Fruit fly (Drosophila melanogaster) whole organism, prepupa: ENCODE results near the gene CG42299.

Experiments
- Blimp-1 ChIP-seq: fragments of 200-800 bp; sonication (Bioruptor generic); optimal IDR thresholded peaks from 3 replicates; lab custom pipeline; 2017; ENCODE audit warnings: missing biosample characterization, missing genetic modification characterization, mild to moderate bottlenecking, moderate library complexity, missing genetic modification reagents
- CG10631 ChIP-seq: fragments of 200-800 bp; sonication (Bioruptor generic); optimal IDR thresholded peaks from 2 replicates; lab custom pipeline; 2016; ENCODE audit warnings: missing biosample characterization, missing genetic modification characterization
- CG11762 ChIP-seq: fragments of 200-800 bp; sonication (Bioruptor generic); optimal IDR thresholded peaks from 3 replicates; lab custom pipeline; 2016; ENCODE audit warnings: missing biosample characterization, missing genetic modification characterization; ENCODE audit not compliant: insufficient read depth
- CG11902 ChIP-seq: fragments of 200-800 bp; sonication (Bioruptor generic); optimal IDR thresholded peaks from 3 replicates; lab custom pipeline; 2016; ENCODE audit warnings: missing biosample characterization, missing genetic modification characterization
- CG15336 ChIP-seq: fragments of 200-800 bp; sonication (Bioruptor generic); IDR thresholded peaks from 2 replicates; pipeline ENCODE4 v1.3.6; 2022; ENCODE audit warnings: missing biosample characterization, missing genetic modification characterization
- CG1621 ChIP-seq: fragments of 200-800 bp; sonication (Bioruptor generic); optimal IDR thresholded peaks from 3 replicates; lab custom pipeline; 2018; ENCODE audit warnings: missing biosample characterization, mild to moderate bottlenecking, missing genetic modification characterization
- CG16779 ChIP-seq: fragments of 200-800 bp; sonication (Bioruptor generic); optimal IDR thresholded peaks from 3 replicates; lab custom pipeline; 2017; ENCODE audit warnings: missing biosample characterization, mild to moderate bottlenecking, missing genetic modification characterization
- CG3032 ChIP-seq: fragments of 200-800 bp; optimal IDR thresholded peaks from 2 replicates; lab custom pipeline; 2019; ENCODE audit warnings: missing biosample characterization, mild to moderate bottlenecking, missing genetic modification characterization, moderate library complexity
- CG31627 ChIP-seq: fragments of 200-800 bp; sonication (Bioruptor generic); optimal IDR thresholded peaks from 3 replicates; lab custom pipeline; 2016; ENCODE audit warnings: missing biosample characterization, missing genetic modification characterization
- CG34406 ChIP-seq: fragments of 200-800 bp; sonication (Bioruptor generic); optimal IDR thresholded peaks from 3 replicates; lab custom pipeline; 2016; ENCODE audit warnings: missing biosample characterization, missing genetic modification characterization
- CG3919 ChIP-seq: fragments of 200-800 bp; sonication (Bioruptor generic); optimal IDR thresholded peaks from 3 replicates; lab custom pipeline; 2016; ENCODE audit warnings: missing biosample characterization, missing genetic modification characterization
- CG4318 ChIP-seq: fragments of 200-800 bp; sonication (Bioruptor generic); optimal IDR thresholded peaks from 3 replicates; lab custom pipeline; 2017; ENCODE audit warnings: missing biosample characterization, mild to moderate bottlenecking, missing genetic modification characterization
- CG6163 ChIP-seq: fragments of 200-800 bp; sonication (Bioruptor generic); IDR thresholded peaks from 3 replicates; pipeline ENCODE4 v1.3.6; 2022; ENCODE audit warnings: missing biosample characterization, missing genetic modification characterization
- CG6276 ChIP-seq: fragments of 200-800 bp; sonication (Bioruptor generic); optimal IDR thresholded peaks from 2 replicates; lab custom pipeline; 2017; ENCODE audit warnings: missing biosample characterization, mild to moderate bottlenecking, missing genetic modification characterization
- CG6792 ChIP-seq: fragments of 200-800 bp; sonication (Bioruptor generic); optimal IDR thresholded peaks from 3 replicates; lab custom pipeline; 2016; ENCODE audit warnings: missing biosample characterization, missing genetic modification characterization
- CG6808 ChIP-seq: fragments of 200-800 bp; sonication (Bioruptor generic); optimal IDR thresholded peaks from 3 replicates; lab custom pipeline; 2017; ENCODE audit warnings: missing biosample characterization, missing genetic modification characterization, mild to moderate bottlenecking, moderate library complexity, missing genetic modification reagents
- CG6854 ChIP-seq: fragments of 200-800 bp; sonication (Bioruptor generic); optimal IDR thresholded peaks from 2 replicates; lab custom pipeline; 2017; ENCODE audit warnings: missing biosample characterization, mild to moderate bottlenecking, missing genetic modification characterization
- CG7368 ChIP-seq: fragments of 200-800 bp; sonication (Bioruptor generic); optimal IDR thresholded peaks from 3 replicates; lab custom pipeline; 2016; ENCODE audit warnings: missing biosample characterization, missing genetic modification characterization
- CG8632 ChIP-seq: fragments of 200-800 bp; sonication (Bioruptor generic); optimal IDR thresholded peaks from 3 replicates; lab custom pipeline; 2016; ENCODE audit warnings: missing biosample characterization, missing genetic modification characterization
- CG9139 ChIP-seq: fragments of 200-800 bp; sonication (Bioruptor generic); optimal IDR thresholded peaks from 3 replicates; lab custom pipeline; 2017; ENCODE audit warnings: missing biosample characterization, mild to moderate bottlenecking, missing genetic modification characterization
- Eip75B ChIP-seq: fragments of 200-800 bp; sonication (Bioruptor generic); optimal IDR thresholded peaks from 3 replicates; lab custom pipeline; 2016; ENCODE audit warnings: missing biosample characterization, missing genetic modification characterization
- Eip78C ChIP-seq: fragments of 200-800 bp; sonication (Bioruptor generic); peaks from one replicate; lab custom pipeline; 2016; ENCODE audit warnings: missing biosample characterization, missing genetic modification characterization
- Eip93F ChIP-seq: fragments of 200-800 bp; sonication (Bioruptor generic); optimal IDR thresholded peaks from 2 replicates; lab custom pipeline; 2016; ENCODE audit warnings: missing biosample characterization, mild to moderate bottlenecking, missing genetic modification characterization
- Ets96B ChIP-seq: fragments of 200-800 bp; optimal IDR thresholded peaks from 2 replicates; lab custom pipeline; 2019; ENCODE audit warnings: missing biosample characterization, mild to moderate bottlenecking, missing genetic modification characterization, moderate library complexity
- Gug ChIP-seq: fragments of 200-800 bp; sonication (Bioruptor generic); IDR thresholded peaks from 2 replicates; pipeline ENCODE4 v1.3.6; 2022; ENCODE audit warnings: missing biosample characterization, missing genetic modification characterization
- Hr38 ChIP-seq: sonication (Bioruptor generic); optimal IDR thresholded peaks from 2 replicates; lab custom pipeline; 2016; ENCODE audit warnings: missing biosample characterization, missing genetic modification characterization
- Hr39 ChIP-seq: fragments of 200-800 bp; sonication (Bioruptor generic); optimal IDR thresholded peaks from 2 replicates; lab custom pipeline; 2016; ENCODE audit warnings: missing biosample characterization, missing genetic modification characterization
- Hr4 ChIP-seq: fragments of 200-800 bp; sonication (Bioruptor generic); optimal IDR thresholded peaks from 3 replicates; lab custom pipeline; 2016; ENCODE audit warnings: missing biosample characterization, missing genetic modification characterization
- Lpt ChIP-seq: fragments of 200-800 bp; sonication (Bioruptor generic); optimal IDR thresholded peaks from 3 replicates; lab custom pipeline; 2016; ENCODE audit warnings: missing biosample characterization, missing genetic modification characterization
- Met ChIP-seq: fragments of 200-800 bp; sonication (Bioruptor generic); optimal IDR thresholded peaks from 3 replicates; lab custom pipeline; 2016; ENCODE audit warnings: missing biosample characterization, missing genetic modification characterization
- Smox ChIP-seq: fragments of 200-800 bp; sonication (Bioruptor generic); optimal IDR thresholded peaks from 3 replicates; lab custom pipeline; 2016; ENCODE audit warnings: missing biosample characterization, missing genetic modification characterization
- Sox14 ChIP-seq: fragments of 200-800 bp; sonication (Bioruptor generic); optimal IDR thresholded peaks from 3 replicates; lab custom pipeline; 2016; ENCODE audit warnings: missing biosample characterization, missing genetic modification characterization
- Sox15 ChIP-seq: fragments of 200-800 bp; sonication (Bioruptor generic); optimal IDR thresholded peaks from 3 replicates; lab custom pipeline; 2016; ENCODE audit warnings: missing biosample characterization, missing genetic modification characterization
- achi ChIP-seq: fragments of 200-800 bp; sonication (Bioruptor generic); optimal IDR thresholded peaks from 3 replicates; lab custom pipeline; 2016; ENCODE audit warnings: missing biosample characterization, missing genetic modification characterization
- cyc ChIP-seq: fragments of 200-800 bp; sonication (Bioruptor generic); optimal IDR thresholded peaks from 3 replicates; lab custom pipeline; 2016; ENCODE audit warnings: missing biosample characterization, missing genetic modification characterization
- dac ChIP-seq: fragments of 200-800 bp; sonication (Bioruptor generic); optimal IDR thresholded peaks from 2 replicates; lab custom pipeline; 2017; ENCODE audit warnings: missing biosample characterization, mild to moderate bottlenecking, missing genetic modification characterization
- dsx ChIP-seq: fragments of 200-800 bp; optimal IDR thresholded peaks from 3 replicates; lab custom pipeline; 2019; ENCODE audit warnings: missing biosample characterization, mild to moderate bottlenecking, missing genetic modification characterization, moderate library complexity; ENCODE audit not compliant: poor library complexity, severe bottlenecking
- eg ChIP-seq: fragments of 200-800 bp; sonication (Bioruptor generic); IDR thresholded peaks from 3 replicates; pipeline ENCODE4 v1.3.6; 2022; ENCODE audit warnings: missing biosample characterization, missing genetic modification characterization
- esn ChIP-seq: fragments of 200-800 bp; sonication (Bioruptor generic); optimal IDR thresholded peaks from 2 replicates; lab custom pipeline; 2016; ENCODE audit warnings: missing biosample characterization, mild to moderate bottlenecking, missing genetic modification characterization, moderate library complexity
- fd59A ChIP-seq: fragments of 200-800 bp; sonication (Bioruptor generic); optimal IDR thresholded peaks from 2 replicates; lab custom pipeline; 2017; ENCODE audit warnings: missing biosample characterization, mild to moderate bottlenecking, missing genetic modification characterization, missing genetic modification reagents
- fd85E ChIP-seq: fragments of 200-800 bp; sonication (Bioruptor generic); optimal IDR thresholded peaks from 3 replicates; lab custom pipeline; 2016; ENCODE audit warnings: missing biosample characterization, missing genetic modification characterization
- fkh ChIP-seq: fragments of 200-800 bp; sonication (Bioruptor generic); optimal IDR thresholded peaks from 3 replicates; lab custom pipeline; 2017; ENCODE audit warnings: missing biosample characterization, mild to moderate bottlenecking, missing genetic modification characterization, moderate library complexity
- net ChIP-seq: fragments of 200-800 bp; sonication (Bioruptor generic); optimal IDR thresholded peaks from 3 replicates; lab custom pipeline; 2016; ENCODE audit warnings: missing biosample characterization, missing genetic modification characterization
- pdm3 ChIP-seq: fragments of 200-800 bp; sonication (Bioruptor generic); optimal IDR thresholded peaks from 3 replicates; lab custom pipeline; 2016; ENCODE audit warnings: missing biosample characterization, missing genetic modification characterization
- ss ChIP-seq, 2 experiments: fragments of 200-800 bp; sonication (Bioruptor generic); optimal IDR thresholded peaks; 2 replicates in 1 of 2; 3 replicates in 1 of 2; lab custom pipeline; 2017 to 2018; ENCODE audit warnings: mild to moderate bottlenecking in 2 of 2, missing biosample characterization in 2 of 2, missing genetic modification characterization in 2 of 2, moderate library complexity in 1 of 2
- svp ChIP-seq: fragments of 200-800 bp; sonication (Bioruptor generic); peaks from one replicate; lab custom pipeline; 2016; ENCODE audit warnings: missing biosample characterization, missing genetic modification characterization
- topi ChIP-seq: fragments of 200-800 bp; sonication (Bioruptor generic); optimal IDR thresholded peaks from 3 replicates; lab custom pipeline; 2016; ENCODE audit warnings: missing biosample characterization, missing genetic modification characterization

CG42299 gene

DNA sequence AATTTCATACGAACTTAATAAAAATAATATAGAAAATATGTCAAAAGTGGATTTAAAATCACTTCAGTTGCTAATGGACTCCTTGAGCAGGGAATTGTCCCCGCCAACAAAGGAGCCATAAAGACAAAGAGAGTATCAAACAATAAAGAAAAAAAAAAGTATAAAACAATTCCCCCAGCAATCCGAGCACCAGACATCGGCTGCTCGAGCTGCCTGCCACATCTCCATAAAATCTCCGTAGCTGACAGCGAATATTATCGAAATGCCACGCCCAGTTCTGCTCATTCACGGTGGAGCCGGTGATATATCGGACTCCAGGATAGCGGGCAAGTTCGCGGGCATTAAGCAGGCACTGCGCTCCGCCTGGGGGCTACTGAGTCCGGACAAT lies 6.5 kb downstream of the CG42299 start, which contains the start of gene CG7860:
Gene CG7860 (plus strand): TSS at position 11 of the 388 bp plus-strand sequence.
- TF ChIP-seq CG3919, result peak; percentile 20
- TF ChIP-seq CG7368, result no peak
- peak; percentile 73 for TF ChIP-seq Eip78C (GFP tag; lab: Kevin White, UChicago)
- peak; percentile 19 for TF ChIP-seq esn (GFP tag; lab: Kevin White, UChicago)
- TF ChIP-seq CG6163 (GFP tag; lab: Robert Waterston, UW), result peak; percentile 55; the same call in 2 of the 3 replicates
- peak; percentile 10 for TF ChIP-seq CG9139 (GFP tag; lab: Kevin White, UChicago)
- peak; percentile 6 for TF ChIP-seq topi (GFP tag; lab: Kevin White, UChicago)
- TF ChIP-seq dsx (GFP tag; lab: Kevin White, UChicago), result no peak
- TF ChIP-seq CG1621, result peak; percentile 39
- peak; percentile 79 for TF ChIP-seq Sox14 (GFP tag; lab: Kevin White, UChicago)
- TF ChIP-seq CG4318, result no peak
- peak; percentile 19 to 37 for TF ChIP-seq ss (GFP tag; optimal IDR thresholded peaks at IDR 0.05; lab: Kevin White, UChicago)
- peak; percentile 30 for TF ChIP-seq CG34406 (GFP tag; lab: Kevin White, UChicago)

DNA sequence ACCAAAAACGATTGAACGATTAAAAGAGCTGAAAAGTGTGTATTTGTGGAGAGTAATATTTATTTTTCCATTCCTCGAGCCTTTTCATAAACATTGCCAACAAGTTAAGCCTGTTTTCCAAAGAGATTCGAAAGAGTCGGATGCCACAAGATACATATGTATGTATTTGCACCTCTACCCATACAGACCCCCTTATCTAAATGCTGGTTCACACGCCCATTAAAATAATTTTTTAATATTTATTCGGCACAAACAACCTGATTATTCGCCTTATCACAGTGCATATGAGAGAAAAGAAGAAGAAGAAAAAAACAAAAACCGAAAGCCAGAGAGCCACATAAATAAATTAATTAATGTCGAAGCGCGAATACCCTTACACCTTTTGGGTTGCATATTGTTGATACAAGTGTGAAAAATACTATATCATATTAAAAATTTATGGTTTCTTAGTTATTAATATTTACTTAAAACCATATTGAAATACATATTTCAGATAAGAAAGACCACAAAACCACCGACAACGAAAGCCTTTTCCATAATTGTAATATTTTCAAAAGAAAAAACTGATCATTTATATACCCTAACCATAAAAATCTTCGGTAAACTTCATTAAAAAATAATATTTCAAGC lies 7.0 kb downstream of the CG42299 start:
- TF ChIP-seq fd59A (GFP tag; lab: Kevin White, UChicago) (no peak), esn (GFP tag; lab: Kevin White, UChicago) (peak; percentile 34), CG6808 (GFP tag; lab: Kevin White, UChicago) (no peak), CG9139 (GFP tag; lab: Kevin White, UChicago) (no peak), Sox15 (GFP tag; lab: Kevin White, UChicago) (no peak), CG6792 (GFP tag; lab: Kevin White, UChicago) (no peak), CG34406 (GFP tag; lab: Kevin White, UChicago) (no peak), CG16779 (tag; lab: Kevin White, UChicago) (no peak), CG11902 (GFP tag; lab: Kevin White, UChicago) (no peak), fd85E (no peak), svp (peak; percentile 80), Smox (no peak), ss (GFP tag; optimal IDR thresholded peaks at IDR 0.05; lab: Kevin White, UChicago) (peak in 1 of 2 experiments; percentile 53), achi (GFP tag; lab: Kevin White, UChicago) (no peak), Hr39 (GFP tag; lab: Kevin White, UChicago) (no peak), Hr38 (GFP tag; lab: Kevin White, UChicago) (no peak), Met (GFP tag; lab: Kevin White, UChicago) (no peak), CG6276 (GFP tag; lab: Kevin White, UChicago) (no peak), Lpt (GFP tag; lab: Kevin White, UChicago) (no peak), Eip93F (GFP tag; lab: Kevin White, UChicago) (peak; percentile 69), CG4318 (no peak), CG10631 (GFP tag; lab: Kevin White, UChicago) (peak; percentile 12), dac (GFP tag; lab: Kevin White, UChicago) (no peak), Ets96B (peak; percentile 21), CG6854 (peak; percentile 37), CG3032 (tag; lab: Kevin White, UChicago) (peak; percentile 13), CG11762 (GFP tag; lab: Kevin White, UChicago) (no peak), CG6163 (GFP tag; lab: Robert Waterston, UW) (no peak), CG31627 (GFP tag; lab: Kevin White, UChicago) (no peak), CG15336 (no peak), CG3919 (no peak), CG8632 (GFP tag; lab: Kevin White, UChicago) (peak; percentile 41), Gug (GFP tag; lab: Robert Waterston, UW) (no peak), net (GFP tag; lab: Kevin White, UChicago) (no peak), dsx (GFP tag; lab: Kevin White, UChicago) (peak; percentile 12), Hr4 (GFP tag; lab: Kevin White, UChicago) (no peak), CG7368 (no peak), Blimp-1 (GFP tag; lab: Kevin White, UChicago) (no peak), pdm3 (GFP tag; lab: Kevin White, UChicago) (no peak), CG1621 (no peak), fkh (GFP tag; lab: Kevin White, UChicago) (peak; percentile 63), topi (GFP tag; lab: Kevin White, UChicago) (no peak), Eip75B (GFP tag; lab: Kevin White, UChicago) (no peak), eg (GFP tag; lab: Robert Waterston, UW) (no peak), cyc (GFP tag; lab: Kevin White, UChicago) (no peak)
